Fruit fly (Drosophila melanogaster): Measurements from ENCODE around the gene Ziz.

Gene Ziz

dm6 chr2L:7434737-7435356 lies 61.3 kb downstream of the Ziz start (continued):
- TF ChIP-seq CG30403 (GFP tag; optimal IDR thresholded peaks at IDR 0.05) (peak; percentile 27), Blimp-1 (GFP tag; optimal IDR thresholded peaks at IDR 0.05) (peak; percentile 36), CG11504 (tag; optimal IDR thresholded peaks at IDR 0.05) (peak; percentile 56), Meics (GFP tag; optimal IDR thresholded peaks at IDR 0.05) (peak; percentile 53), stwl (tag; optimal IDR thresholded peaks at IDR 0.05) (no peak), run (tag; optimal IDR thresholded peaks at IDR 0.05) (no peak), NC2β (GFP tag; optimal IDR thresholded peaks at IDR 0.05) (no peak), lilli (GFP tag; optimal IDR thresholded peaks at IDR 0.05) (no peak), slp2 (GFP tag; optimal IDR thresholded peaks at IDR 0.05) (no peak), ash1 (GFP tag; optimal IDR thresholded peaks at IDR 0.05) (no peak), Xrp1 (GFP tag; IDR thresholded peaks at IDR 0.05) (peak; percentile 30; the same call in 1 of the 2 replicates), CG16863 (GFP tag; optimal IDR thresholded peaks at IDR 0.05) (no peak), Drgx (GFP tag; IDR thresholded peaks at IDR 0.05) (peak; percentile 66), Med (GFP tag) (no peak), CG7928 (GFP tag; optimal IDR thresholded peaks at IDR 0.05) (no peak), Opbp (GFP tag; IDR thresholded peaks at IDR 0.05; ENCODE audit: partially characterized antibody) (no peak), CG18599 (GFP tag; optimal IDR thresholded peaks at IDR 0.05) (peak; percentile 67), twi (tag; optimal IDR thresholded peaks at IDR 0.05) (no peak), Lhr (GFP tag; optimal IDR thresholded peaks at IDR 0.05) (no peak), HLH3B (GFP tag; IDR thresholded peaks at IDR 0.05) (peak; percentile 68), fd3F (GFP tag; optimal IDR thresholded peaks at IDR 0.05) (peak; percentile 25), croc (GFP tag; conservative IDR thresholded peaks at IDR 0.05) (no peak), repo (GFP tag; optimal IDR thresholded peaks at IDR 0.05) (no peak), bsh (GFP tag; optimal IDR thresholded peaks at IDR 0.05) (peak; percentile 26 to 45), CG4820 (GFP tag; optimal IDR thresholded peaks at IDR 0.05) (no peak), CG6765 (GFP tag; optimal IDR thresholded peaks at IDR 0.05) (peak; percentile 2), CG13894 (tag; optimal IDR thresholded peaks at IDR 0.05) (peak; percentile 55), CG11560 (tag; IDR thresholded peaks at IDR 0.05) (no peak), gem (tag; optimal IDR thresholded peaks at IDR 0.05) (peak; percentile 54), CG12659 (GFP tag; optimal IDR thresholded peaks at IDR 0.05) (peak; percentile 0), CTCF (GFP tag; optimal IDR thresholded peaks at IDR 0.05) (no peak), ham (GFP tag; IDR thresholded peaks at IDR 0.05) (no peak), Sox100B (GFP tag; optimal IDR thresholded peaks at IDR 0.05) (peak; percentile 11), cas (GFP tag; IDR thresholded peaks at IDR 0.05) (0 out of 2 replicates have a peak, but pooled peaks have one; percentile 26), ranshi (GFP tag; IDR thresholded peaks at IDR 0.05) (peak; percentile 38), dpn (GFP tag; optimal IDR thresholded peaks at IDR 0.05) (peak in 1 of 2 experiments; percentile 48), az2 (GFP tag; optimal IDR thresholded peaks at IDR 0.05) (no peak), Sox102F (GFP tag; optimal IDR thresholded peaks at IDR 0.05) (peak; percentile 28), Hr3 (GFP tag; optimal IDR thresholded peaks at IDR 0.05) (no peak), CG8765 (GFP tag; IDR thresholded peaks at IDR 0.05) (no peak), Ada2b (GFP tag; IDR thresholded peaks at IDR 0.05) (peak; percentile 50), CG4360 (GFP tag; IDR thresholded peaks at IDR 0.05) (no peak), CG11085 (GFP tag; IDR thresholded peaks at IDR 0.05) (peak; percentile 37; the same call in 1 of the 2 replicates), eve (GFP tag; optimal IDR thresholded peaks at IDR 0.05) (no peak), CG14014 (GFP tag; IDR thresholded peaks at IDR 0.05) (peak; percentile 69; the same call in 1 of the 2 replicates), CG4730 (GFP tag; IDR thresholded peaks at IDR 0.05) (peak; percentile 49; the same call in 1 of the 2 replicates), Tbp (GFP tag; optimal IDR thresholded peaks at IDR 0.05) (no peak), luna (GFP tag; optimal IDR thresholded peaks at IDR 0.05) (no peak), usp (GFP tag; optimal IDR thresholded peaks at IDR 0.05) (no peak), gsb-n (tag; optimal IDR thresholded peaks at IDR 0.05) (no peak), CG3163 (GFP tag; optimal IDR thresholded peaks at IDR 0.05) (no peak)

All from whole organism, embryonic.